Fruit fly (Drosophila melanogaster): ENCODE data around the gene Sgs8.
A peak's percentile ranks its signal among the peaks of the same experiment; 100 is the strongest.

Sgs8 gene

dm6 chr3L:11552996-11553671 is 43.9 kb upstream of the Sgs8 start (continued):
- TF ChIP-seq tap (tag; optimal IDR thresholded peaks at IDR 0.05) (peak; percentile 18), Optix (GFP tag; IDR thresholded peaks at IDR 0.05) (0 out of 3 replicates have a peak, but pooled peaks have one; percentile 6), H15 (GFP tag; IDR thresholded peaks at IDR 0.05) (no peak), Pdp1 (GFP tag; optimal IDR thresholded peaks at IDR 0.05) (no peak), Stat92E (GFP tag; optimal IDR thresholded peaks at IDR 0.05) (peak in 1 of 3 experiments; percentile 70), CG43689 (GFP tag; IDR thresholded peaks at IDR 0.05) (no peak), p53 (GFP tag; optimal IDR thresholded peaks at IDR 0.05) (no peak), fd64A (GFP tag; optimal IDR thresholded peaks at IDR 0.05) (peak; percentile 6), unpg (GFP tag; optimal IDR thresholded peaks at IDR 0.05) (peak; percentile 11), CG15514 (GFP tag; optimal IDR thresholded peaks at IDR 0.05) (peak; percentile 15), CG13624 (GFP tag; optimal IDR thresholded peaks at IDR 0.05) (peak; percentile 40), Adf1 (GFP tag; IDR thresholded peaks at IDR 0.05) (peak; percentile 84), Lpt (GFP tag; optimal IDR thresholded peaks at IDR 0.05) (no peak), CG7556 (GFP tag; optimal IDR thresholded peaks at IDR 0.05) (no peak), CG31224 (GFP tag; IDR thresholded peaks at IDR 0.05) (no peak), Oli (tag; optimal IDR thresholded peaks at IDR 0.05) (peak; percentile 9), Six4 (GFP tag; optimal IDR thresholded peaks at IDR 0.05) (no peak), CG33213 (GFP tag; optimal IDR thresholded peaks at IDR 0.05) (no peak), D19B (GFP tag; optimal IDR thresholded peaks at IDR 0.05) (no peak), E2f2 (GFP tag; IDR thresholded peaks at IDR 0.05) (no peak), CG14014 (GFP tag; IDR thresholded peaks at IDR 0.05) (peak; percentile 6; the same call in 1 of the 2 replicates), CG3407 (GFP tag; optimal IDR thresholded peaks at IDR 0.05) (peak; percentile 1), CG16863 (GFP tag; optimal IDR thresholded peaks at IDR 0.05) (no peak), bab2 (GFP tag; optimal IDR thresholded peaks at IDR 0.05) (no peak), gro (GFP tag; optimal IDR thresholded peaks at IDR 0.05) (no peak), danr (GFP tag; IDR thresholded peaks at IDR 0.05) (no peak), TFAM (GFP tag; optimal IDR thresholded peaks at IDR 0.05) (no peak), CG1529 (GFP tag; optimal IDR thresholded peaks at IDR 0.05) (peak; percentile 32), HmgZ (tag; optimal IDR thresholded peaks at IDR 0.05) (peak; percentile 86), CG5245 (GFP tag; optimal IDR thresholded peaks at IDR 0.05) (no peak), CG13775 (GFP tag; optimal IDR thresholded peaks at IDR 0.05) (no peak), bcd (GFP tag; optimal IDR thresholded peaks at IDR 0.05) (no peak), CG1602 (GFP tag; optimal IDR thresholded peaks at IDR 0.05) (no peak), ham (GFP tag; IDR thresholded peaks at IDR 0.05) (no peak), CG8388 (GFP tag; optimal IDR thresholded peaks at IDR 0.05) (no peak), sens (GFP tag) (peak; percentile 76), Atf6 (GFP tag; IDR thresholded peaks at IDR 0.05) (0 out of 2 replicates have a peak, but pooled peaks have one; percentile 48), CG10267 (tag; optimal IDR thresholded peaks at IDR 0.05) (peak; percentile 21), sd (tag; optimal IDR thresholded peaks at IDR 0.05) (peak; percentile 57), ro (GFP tag; IDR thresholded peaks at IDR 0.05) (no peak), pzg (GFP tag; optimal IDR thresholded peaks at IDR 0.05) (peak; percentile 28), CG12219 (GFP tag; optimal IDR thresholded peaks at IDR 0.05) (peak; percentile 47), CG5180 (GFP tag; optimal IDR thresholded peaks at IDR 0.05) (peak; percentile 75), nerfin-1 (tag; optimal IDR thresholded peaks at IDR 0.05) (peak; percentile 69), ac (GFP tag; optimal IDR thresholded peaks at IDR 0.05) (no peak), CG9817 (tag; optimal IDR thresholded peaks at IDR 0.05) (no peak), mirr (GFP tag; optimal IDR thresholded peaks at IDR 0.05) (peak; percentile 59), sc (optimal IDR thresholded peaks at IDR 0.05) (no peak), sc (GFP tag; optimal IDR thresholded peaks at IDR 0.05) (no peak), wdn (GFP tag; IDR thresholded peaks at IDR 0.05) (0 out of 2 replicates have a peak, but pooled peaks have one; percentile 15)
